Fruit fly (Drosophila melanogaster): Measurements from ENCODE around the gene Antp.
A peak's percentile ranks its signal among the peaks of the same experiment; 100 is the strongest.

The Antp gene

DNA sequence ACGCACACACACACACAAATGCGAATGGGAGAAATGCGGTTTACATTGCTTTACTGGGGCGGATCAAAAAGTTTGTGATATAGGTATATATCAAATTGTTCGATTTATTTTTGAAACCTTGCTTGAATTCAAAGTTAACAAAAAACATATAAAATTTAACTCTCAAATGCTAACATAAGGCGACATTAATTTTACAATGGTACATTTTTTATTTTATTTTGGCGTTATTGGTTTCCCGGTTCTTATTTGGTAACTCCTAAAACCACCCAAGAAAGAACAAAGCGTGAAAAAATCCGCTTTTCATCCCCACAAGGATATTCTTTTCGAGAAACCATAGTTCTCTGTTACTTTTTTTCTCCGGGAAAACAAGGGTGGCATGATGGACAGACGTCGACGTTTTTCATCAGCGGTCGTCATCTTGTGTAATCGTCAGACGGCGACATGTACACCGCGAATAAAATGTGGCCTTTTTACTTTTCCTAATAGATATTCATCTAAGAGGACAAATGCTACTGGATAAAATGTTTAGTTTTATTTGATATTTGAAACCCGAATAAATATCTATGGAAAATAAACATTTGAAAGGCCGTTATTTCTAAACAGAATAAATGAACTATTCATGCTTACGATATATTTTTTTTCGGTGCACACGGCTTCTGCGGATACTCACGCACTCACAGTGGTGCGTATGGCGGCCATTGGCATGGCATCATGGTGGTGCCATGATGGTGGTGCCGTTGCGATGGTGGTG lies 117.6 kb downstream of the Antp start:
- TF ChIP-seq fd96Ca (GFP tag; IDR thresholded peaks at IDR 0.05) (no peak), Snoo (tag; optimal IDR thresholded peaks at IDR 0.05) (no peak), Pif1A (GFP tag; optimal IDR thresholded peaks at IDR 0.05) (no peak), rn (GFP tag; IDR thresholded peaks at IDR 0.05) (no peak), CG15710 (tag; optimal IDR thresholded peaks at IDR 0.05) (no peak), CG34367 (tag; optimal IDR thresholded peaks at IDR 0.05) (no peak), D1 (tag; optimal IDR thresholded peaks at IDR 0.05) (no peak), CG9948 (tag; optimal IDR thresholded peaks at IDR 0.05) (no peak), CG32121 (GFP tag; IDR thresholded peaks at IDR 0.05) (no peak), CG17806 (tag; optimal IDR thresholded peaks at IDR 0.05) (no peak), CG8159 (tag; optimal IDR thresholded peaks at IDR 0.05) (no peak), CG14655 (GFP tag; optimal IDR thresholded peaks at IDR 0.05) (no peak), gl (tag; optimal IDR thresholded peaks at IDR 0.05) (no peak), CG8301 (tag; optimal IDR thresholded peaks at IDR 0.05) (no peak), CG10348 (GFP tag; IDR thresholded peaks at IDR 0.05) (no peak), EcR (GFP tag; optimal IDR thresholded peaks at IDR 0.05) (no peak), CG13204 (GFP tag; optimal IDR thresholded peaks at IDR 0.05) (no peak), CG4496 (GFP tag; IDR thresholded peaks at IDR 0.05) (no peak), Pif1B (GFP tag; optimal IDR thresholded peaks at IDR 0.05) (no peak), CG12605 (GFP tag; IDR thresholded peaks at IDR 0.05) (no peak)

DNA sequence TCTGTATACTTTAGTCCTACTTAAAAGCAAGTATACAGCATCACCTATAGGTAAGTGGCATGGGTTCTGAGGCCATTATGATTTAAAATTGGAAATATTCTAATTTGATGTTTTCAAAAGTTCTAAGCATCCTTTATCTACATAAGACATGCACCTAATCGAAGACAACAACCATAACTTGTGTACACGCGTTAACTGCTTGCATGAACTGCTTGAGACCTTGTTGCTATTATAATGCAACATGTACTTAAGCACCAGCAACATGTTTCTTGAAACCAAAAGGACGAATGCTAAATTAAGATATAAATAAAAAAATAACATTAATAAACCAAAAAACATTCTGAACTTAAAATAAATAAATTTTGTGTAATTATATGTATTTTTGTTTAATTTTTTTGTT lies 128.2 kb downstream of the Antp start:
- no peak for TF ChIP-seq CG13204 (GFP tag; optimal IDR thresholded peaks at IDR 0.05)
- TF ChIP-seq CG32121 (GFP tag; IDR thresholded peaks at IDR 0.05), result no peak
- no peak for TF ChIP-seq CG8159 (tag; optimal IDR thresholded peaks at IDR 0.05)
- TF ChIP-seq CG34367 (tag; optimal IDR thresholded peaks at IDR 0.05), result no peak
- no peak for TF ChIP-seq CG9948 (tag; optimal IDR thresholded peaks at IDR 0.05)
- TF ChIP-seq gl (tag; optimal IDR thresholded peaks at IDR 0.05), result no peak
- TF ChIP-seq D1 (tag; optimal IDR thresholded peaks at IDR 0.05), result peak; percentile 74
- no peak for TF ChIP-seq CG15710 (tag; optimal IDR thresholded peaks at IDR 0.05)
- TF ChIP-seq EcR (GFP tag; optimal IDR thresholded peaks at IDR 0.05), result no peak

DNA sequence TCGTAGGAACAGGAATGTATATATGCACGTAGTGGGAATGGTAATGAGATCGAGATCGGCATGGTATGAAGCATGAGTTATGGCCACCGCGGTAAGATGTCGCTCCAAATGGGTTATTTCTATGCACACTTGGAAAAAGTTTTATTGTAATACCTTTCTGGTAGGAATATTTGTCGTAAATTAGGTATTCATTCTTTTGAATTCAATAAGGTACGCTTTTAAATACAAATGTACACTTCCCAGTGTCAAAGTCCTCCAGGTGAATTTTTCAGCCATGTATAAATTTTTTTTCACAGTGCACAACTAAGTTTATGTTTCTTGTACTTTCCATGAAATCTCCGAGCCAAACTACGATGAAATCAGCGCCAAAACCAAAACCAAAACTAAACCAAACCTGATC lies 129.7 kb downstream of the Antp start:
- no peak for TF ChIP-seq Ets98B (GFP tag; IDR thresholded peaks at IDR 0.05)
- no peak for TF ChIP-seq CG15710 (tag; optimal IDR thresholded peaks at IDR 0.05)
- TF ChIP-seq CG32121 (GFP tag; IDR thresholded peaks at IDR 0.05), result no peak
- TF ChIP-seq CG8159 (tag; optimal IDR thresholded peaks at IDR 0.05), result no peak
- no peak for TF ChIP-seq CG17806 (tag; optimal IDR thresholded peaks at IDR 0.05)
- no peak for TF ChIP-seq CG14655 (GFP tag; optimal IDR thresholded peaks at IDR 0.05)
- no peak for TF ChIP-seq Snoo (tag; optimal IDR thresholded peaks at IDR 0.05)
- no peak for TF ChIP-seq CG4496 (GFP tag; IDR thresholded peaks at IDR 0.05)
- TF ChIP-seq rn (GFP tag; IDR thresholded peaks at IDR 0.05), result no peak

DNA sequence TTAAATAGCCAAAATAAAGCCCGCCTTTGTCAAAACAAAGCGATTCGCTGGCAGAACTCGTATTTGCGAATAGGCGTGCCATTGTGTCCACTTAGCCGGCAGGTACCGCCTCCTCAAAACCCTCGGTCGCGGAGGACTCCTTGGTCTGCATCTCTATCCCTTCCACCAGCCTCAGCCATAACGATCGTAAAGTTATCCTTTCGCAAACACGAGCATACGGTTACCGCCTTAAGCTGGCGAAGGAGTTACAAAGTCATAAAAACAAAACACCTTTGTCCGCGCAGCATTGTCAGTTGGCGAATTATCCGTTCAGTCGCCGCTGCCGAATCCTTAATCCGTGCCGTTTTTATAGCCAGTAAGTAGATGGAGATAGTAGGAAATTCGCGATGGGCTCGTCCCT lies 130.8 kb downstream of the Antp start:
- no peak for TF ChIP-seq CG15710 (tag; optimal IDR thresholded peaks at IDR 0.05)

DNA sequence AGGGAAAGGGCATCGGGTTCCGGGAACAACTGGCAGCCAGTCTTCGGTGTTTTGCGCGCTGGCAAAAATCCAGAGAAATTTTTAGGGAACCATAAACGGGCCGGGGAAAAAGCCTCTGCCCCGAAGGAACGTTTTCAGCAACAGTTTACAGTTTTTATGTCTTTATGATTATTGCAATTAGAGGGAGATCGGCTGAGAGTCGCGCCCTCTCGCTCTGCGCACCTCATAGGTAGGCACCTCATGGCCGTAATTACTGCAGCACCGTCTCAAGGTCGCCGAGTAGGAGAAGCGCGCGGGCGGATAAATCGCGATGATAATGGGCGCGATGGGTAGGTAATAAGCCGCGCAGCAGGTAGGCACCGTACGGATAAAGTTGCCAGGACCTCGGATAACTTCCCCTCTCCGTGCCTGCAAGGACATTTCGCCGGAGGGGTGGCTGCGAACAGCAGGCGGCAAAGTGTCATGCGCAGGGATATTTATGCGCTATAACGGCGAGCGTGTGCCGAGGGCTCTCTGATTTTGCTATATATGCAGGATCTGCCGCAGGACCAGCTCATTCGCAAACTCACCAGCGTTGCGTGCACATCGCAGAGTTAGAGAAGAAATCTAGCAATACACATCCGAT lies 135.1 kb downstream of the Antp start, which contains the start of gene ftz:
Gene ftz, plus strand, starts transcription at position 556 of the 625 bp plus-strand sequence.
- TF ChIP-seq CG10348 (GFP tag; IDR thresholded peaks at IDR 0.05) (no peak), Pif1B (GFP tag; optimal IDR thresholded peaks at IDR 0.05) (no peak), CG9948 (tag; optimal IDR thresholded peaks at IDR 0.05) (no peak), Ets98B (GFP tag; IDR thresholded peaks at IDR 0.05) (no peak), Pif1A (GFP tag; optimal IDR thresholded peaks at IDR 0.05) (no peak), CG17806 (tag; optimal IDR thresholded peaks at IDR 0.05) (no peak), gl (tag; optimal IDR thresholded peaks at IDR 0.05) (no peak), CG15710 (tag; optimal IDR thresholded peaks at IDR 0.05) (no peak), CG12605 (GFP tag; IDR thresholded peaks at IDR 0.05) (no peak), EcR (GFP tag; optimal IDR thresholded peaks at IDR 0.05) (no peak)

DNA sequence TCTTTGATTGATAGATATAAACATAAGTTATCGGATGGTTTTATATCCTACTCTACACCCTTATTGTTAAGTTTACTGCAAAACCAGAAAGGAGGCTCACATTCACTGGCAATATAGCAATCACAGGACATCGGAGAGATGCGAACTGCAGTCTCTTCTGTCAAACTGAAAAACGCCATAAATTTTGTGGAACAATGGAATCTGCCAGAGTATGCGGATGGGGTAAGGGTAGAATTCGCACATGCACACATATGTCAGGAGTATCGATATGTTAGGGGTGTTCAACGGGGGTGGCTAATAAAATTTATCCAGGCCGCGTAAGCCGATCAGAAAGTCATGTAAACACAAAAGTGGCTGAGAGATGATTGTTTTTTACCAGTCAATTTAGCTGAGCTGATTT lies 136.5 kb downstream of the Antp start:
- TF ChIP-seq Pif1B (GFP tag; optimal IDR thresholded peaks at IDR 0.05), result no peak
- TF ChIP-seq CG10348 (GFP tag; IDR thresholded peaks at IDR 0.05), result no peak
- TF ChIP-seq CG4496 (GFP tag; IDR thresholded peaks at IDR 0.05), result no peak
- no peak for TF ChIP-seq gl (tag; optimal IDR thresholded peaks at IDR 0.05)
- no peak for TF ChIP-seq fd96Ca (GFP tag; IDR thresholded peaks at IDR 0.05)
- TF ChIP-seq CG15710 (tag; optimal IDR thresholded peaks at IDR 0.05), result no peak
- TF ChIP-seq Pif1A (GFP tag; optimal IDR thresholded peaks at IDR 0.05), result no peak
- TF ChIP-seq CG17806 (tag; optimal IDR thresholded peaks at IDR 0.05), result no peak
- TF ChIP-seq Snoo (tag; optimal IDR thresholded peaks at IDR 0.05), result no peak
- TF ChIP-seq CG12605 (GFP tag; IDR thresholded peaks at IDR 0.05), result no peak
- no peak for TF ChIP-seq CG8301 (tag; optimal IDR thresholded peaks at IDR 0.05)

DNA sequence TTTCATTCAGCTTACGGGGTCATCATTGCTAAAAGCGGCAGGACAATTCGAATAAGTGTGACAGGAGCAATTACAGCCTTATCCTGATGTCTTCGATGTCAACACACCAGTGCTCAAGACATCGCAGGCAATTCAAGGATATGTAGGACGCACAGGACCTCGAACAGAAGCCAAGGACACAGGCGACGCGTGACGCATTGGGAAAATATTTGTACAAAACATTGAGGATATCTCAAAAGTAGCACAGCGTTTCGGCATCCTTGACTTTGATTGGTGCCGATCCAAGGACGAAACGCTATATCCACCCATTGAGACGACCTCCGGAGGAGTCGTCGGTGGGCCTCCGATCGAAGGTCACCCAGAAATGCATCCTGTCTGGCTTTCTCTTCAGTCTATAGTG lies 139.0 kb downstream of the Antp start:
- no peak for TF ChIP-seq CG32121 (GFP tag; IDR thresholded peaks at IDR 0.05)
- no peak for TF ChIP-seq Pif1B (GFP tag; optimal IDR thresholded peaks at IDR 0.05)
- TF ChIP-seq CG8301 (tag; optimal IDR thresholded peaks at IDR 0.05), result no peak
- no peak for TF ChIP-seq D1 (tag; optimal IDR thresholded peaks at IDR 0.05)
- TF ChIP-seq CG14655 (GFP tag; optimal IDR thresholded peaks at IDR 0.05), result no peak
- TF ChIP-seq CG17806 (tag; optimal IDR thresholded peaks at IDR 0.05), result no peak
- TF ChIP-seq EcR (GFP tag; optimal IDR thresholded peaks at IDR 0.05), result no peak
- TF ChIP-seq CG12605 (GFP tag; IDR thresholded peaks at IDR 0.05), result no peak
- TF ChIP-seq fd96Ca (GFP tag; IDR thresholded peaks at IDR 0.05), result no peak
- no peak for TF ChIP-seq CG15710 (tag; optimal IDR thresholded peaks at IDR 0.05)
- TF ChIP-seq CG34367 (tag; optimal IDR thresholded peaks at IDR 0.05), result no peak
- no peak for TF ChIP-seq Snoo (tag; optimal IDR thresholded peaks at IDR 0.05)
- no peak for TF ChIP-seq Pif1A (GFP tag; optimal IDR thresholded peaks at IDR 0.05)
- no peak for TF ChIP-seq CG8159 (tag; optimal IDR thresholded peaks at IDR 0.05)
- TF ChIP-seq CG9948 (tag; optimal IDR thresholded peaks at IDR 0.05), result no peak
- TF ChIP-seq rn (GFP tag; IDR thresholded peaks at IDR 0.05), result no peak
- no peak for TF ChIP-seq Ets98B (GFP tag; IDR thresholded peaks at IDR 0.05)

All from whole organism, pupa.